Worm (Caenorhabditis elegans): ENCODE measurements around the gene glb-20.

The glb-20 gene

ce11 chrX:13514384-13514783, 41.6 kb downstream of the glb-20 start:
- TF ChIP-seq hlh-13 (GFP tag; optimal IDR thresholded peaks at IDR 0.05) (no peak), T23F11.4 (GFP tag; optimal IDR thresholded peaks at IDR 0.05) (no peak), unc-42 (tag; optimal IDR thresholded peaks at IDR 0.05) (peak; percentile 61), nfya-1 (tag; optimal IDR thresholded peaks at IDR 0.05) (peak; percentile 13), elt-2 (tag; optimal IDR thresholded peaks at IDR 0.05) (peak; percentile 19), odd-2 (tag; optimal IDR thresholded peaks at IDR 0.05) (no peak), pax-1 (tag; optimal IDR thresholded peaks at IDR 0.05) (no peak), ceh-2 (tag; optimal IDR thresholded peaks at IDR 0.05) (peak; percentile 0), ref-2 (tag; optimal IDR thresholded peaks at IDR 0.05) (peak; percentile 24), tbx-7 (tag; optimal IDR thresholded peaks at IDR 0.05) (no peak), ceh-48 (tag; optimal IDR thresholded peaks at IDR 0.05) (peak; percentile 55), eyg-1 (tag; optimal IDR thresholded peaks at IDR 0.05) (no peak), ceh-31 (tag; optimal IDR thresholded peaks at IDR 0.05) (peak; percentile 65), rnt-1 (tag; optimal IDR thresholded peaks at IDR 0.05) (peak; percentile 5), ama-1 (optimal IDR thresholded peaks at IDR 0.05) (no peak), sdc-2 (tag; optimal IDR thresholded peaks at IDR 0.05) (peak; percentile 98), ceh-24 (tag; optimal IDR thresholded peaks at IDR 0.05) (no peak), che-1 (tag; optimal IDR thresholded peaks at IDR 0.05) (no peak), lim-6 (tag; optimal IDR thresholded peaks at IDR 0.05) (no peak)

DNA sequence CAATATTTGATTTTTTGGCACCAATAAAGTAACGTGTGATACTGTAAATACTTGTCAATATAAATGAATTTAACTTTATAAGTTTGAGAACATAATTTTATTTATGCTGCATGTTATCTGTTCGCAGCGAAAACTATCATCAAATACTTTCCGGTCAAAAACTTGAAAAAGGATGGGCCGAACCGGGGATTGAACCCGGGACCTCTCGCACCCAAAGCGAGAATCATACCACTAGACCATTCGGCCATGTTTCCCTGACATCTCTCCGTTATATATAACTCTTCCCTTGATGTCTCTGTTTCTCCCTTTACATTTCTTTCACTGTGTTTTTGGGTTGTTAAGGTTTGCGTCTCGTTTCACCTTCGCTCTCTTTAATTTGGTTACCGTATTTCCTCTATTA, 44.2 kb downstream of the glb-20 start:
- TF ChIP-seq pros-1 (tag; optimal IDR thresholded peaks at IDR 0.05), result no peak
- peak; percentile 67 for TF ChIP-seq unc-3 (GFP tag; conservative IDR thresholded peaks at IDR 0.05)
- TF ChIP-seq unc-3 (tag; optimal IDR thresholded peaks at IDR 0.05), result peak; percentile 71
- TF ChIP-seq ceh-30 (tag; optimal IDR thresholded peaks at IDR 0.05), result peak; percentile 4
- peak; percentile 46 for TF ChIP-seq hlh-15 (tag; optimal IDR thresholded peaks at IDR 0.05)
- TF ChIP-seq ceh-14 (tag; optimal IDR thresholded peaks at IDR 0.05), result peak; percentile 68
- TF ChIP-seq ceh-19 (GFP tag; optimal IDR thresholded peaks at IDR 0.05), result peak; percentile 72
- TF ChIP-seq hlh-6 (tag; optimal IDR thresholded peaks at IDR 0.05), result peak; percentile 78
- peak; percentile 83 for TF ChIP-seq sox-4 (tag; optimal IDR thresholded peaks at IDR 0.05)
- TF ChIP-seq lin-11 (tag; optimal IDR thresholded peaks at IDR 0.05), result peak; percentile 64
- TF ChIP-seq elt-2 (tag; optimal IDR thresholded peaks at IDR 0.05), result peak; percentile 78
- TF ChIP-seq nhr-11 (tag; optimal IDR thresholded peaks at IDR 0.05), result no peak
- TF ChIP-seq nfya-1 (tag; optimal IDR thresholded peaks at IDR 0.05), result peak; percentile 63
- TF ChIP-seq syd-9 (tag; optimal IDR thresholded peaks at IDR 0.05), result peak; percentile 60
- peak; percentile 79 for TF ChIP-seq gmeb-2 (tag; optimal IDR thresholded peaks at IDR 0.05)
- peak; percentile 46 for TF ChIP-seq K09A11.1 (tag; optimal IDR thresholded peaks at IDR 0.05; ENCODE audit: insufficient read depth)
- peak; percentile 24 for TF ChIP-seq unc-42 (tag; optimal IDR thresholded peaks at IDR 0.05)
- peak; percentile 57 for TF ChIP-seq rnt-1 (tag; optimal IDR thresholded peaks at IDR 0.05)
- peak; percentile 67 for TF ChIP-seq C08G9.2 (tag; optimal IDR thresholded peaks at IDR 0.05)
- TF ChIP-seq npax-4 (tag; optimal IDR thresholded peaks at IDR 0.05), result peak; percentile 67
- TF ChIP-seq ceh-45 (GFP tag; IDR thresholded peaks at IDR 0.05), result peak; percentile 60; the same call in 1 of the 2 replicates
- TF ChIP-seq ets-4 (tag; optimal IDR thresholded peaks at IDR 0.05), result no peak
- TF ChIP-seq fkh-10 (GFP tag; optimal IDR thresholded peaks at IDR 0.05), result no peak
- TF ChIP-seq ceh-6 (GFP tag; optimal IDR thresholded peaks at IDR 0.05), result peak; percentile 85
- TF ChIP-seq mec-3 (tag; optimal IDR thresholded peaks at IDR 0.05; ENCODE audit: borderline replicate concordance), result no peak
- peak; percentile 56 for TF ChIP-seq odd-2 (tag; optimal IDR thresholded peaks at IDR 0.05)
- TF ChIP-seq T23F11.4 (GFP tag; optimal IDR thresholded peaks at IDR 0.05), result peak; percentile 77
- peak; percentile 77 for TF ChIP-seq fkh-6 (tag; optimal IDR thresholded peaks at IDR 0.05)
- TF ChIP-seq hlh-30 (tag; optimal IDR thresholded peaks at IDR 0.05; ENCODE audit: insufficient read depth), result peak; percentile 41
- no peak for TF ChIP-seq ama-1 (optimal IDR thresholded peaks at IDR 0.05)
- peak; percentile 30 for TF ChIP-seq zip-5 (tag; optimal IDR thresholded peaks at IDR 0.05)
- peak; percentile 55 for TF ChIP-seq ceh-24 (tag; optimal IDR thresholded peaks at IDR 0.05)
- TF ChIP-seq pqm-1 (tag; optimal IDR thresholded peaks at IDR 0.05), result no peak
- TF ChIP-seq che-1 (tag; optimal IDR thresholded peaks at IDR 0.05), result peak; percentile 76
- peak; percentile 29 for TF ChIP-seq fax-1 (tag; optimal IDR thresholded peaks at IDR 0.05)
- TF ChIP-seq ahr-1 (tag; optimal IDR thresholded peaks at IDR 0.05), result peak; percentile 54
- TF ChIP-seq lim-6 (tag; optimal IDR thresholded peaks at IDR 0.05), result no peak
- no peak for TF ChIP-seq pax-1 (tag; optimal IDR thresholded peaks at IDR 0.05)
- peak; percentile 70 for TF ChIP-seq nhr-232 (tag; optimal IDR thresholded peaks at IDR 0.05)
- TF ChIP-seq ceh-18 (tag; optimal IDR thresholded peaks at IDR 0.05), result peak; percentile 27
- no peak for TF ChIP-seq elt-4 (tag; optimal IDR thresholded peaks at IDR 0.05)
- peak; percentile 72 for TF ChIP-seq unc-86 (tag; optimal IDR thresholded peaks at IDR 0.05)
- peak; percentile 24 for TF ChIP-seq dve-1 (tag; optimal IDR thresholded peaks at IDR 0.05)
